Worm (Caenorhabditis elegans): ENCODE measurements around the gene W02D7.4.

ce11 chrV:8282933-8283332, 14.5 kb downstream of the W02D7.4 start:
- TF ChIP-seq bed-1 (GFP tag; IDR thresholded peaks at IDR 0.05): no peak
- no peak for TF ChIP-seq B0035.1 (tag; optimal IDR thresholded peaks at IDR 0.05)

Data from whole organism, young adult.